Worm (Caenorhabditis elegans): ENCODE results near the gene tbc-7.

DNA sequence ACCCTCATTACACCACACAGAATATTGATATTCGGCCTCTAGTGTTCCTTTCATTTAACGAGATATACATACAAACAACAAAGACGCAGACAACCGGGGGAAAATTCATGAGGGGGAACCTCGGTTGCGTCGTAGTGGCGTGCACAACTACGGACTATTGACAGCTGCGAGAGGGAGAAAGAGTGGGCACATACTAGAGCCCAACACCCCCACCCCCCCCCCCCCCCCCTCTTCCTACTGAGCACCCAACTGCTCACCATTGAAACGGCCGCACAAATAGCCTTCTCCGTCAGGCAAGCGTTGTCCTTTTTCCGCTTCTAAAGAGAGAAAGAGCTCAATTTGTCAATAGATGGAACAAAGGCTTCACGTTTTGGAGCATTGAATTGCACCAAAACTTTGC is 6.1 kb downstream of the tbc-7 start:
- TF ChIP-seq ama-1 (optimal IDR thresholded peaks at IDR 0.05), result no peak
- TF ChIP-seq ama-1 (GFP tag; optimal IDR thresholded peaks at IDR 0.05), result no peak
- no peak for TF ChIP-seq B0035.1 (tag; optimal IDR thresholded peaks at IDR 0.05)
- TF ChIP-seq snpc-4 (GFP tag; optimal IDR thresholded peaks at IDR 0.05), result no peak
- no peak for TF ChIP-seq snpc-4 (tag; optimal IDR thresholded peaks at IDR 0.05)
- TF ChIP-seq K12H6.12 (tag; optimal IDR thresholded peaks at IDR 0.05), result peak; percentile 68
- TF ChIP-seq ccch-3 (GFP tag; optimal IDR thresholded peaks at IDR 0.05), result no peak
- no peak for TF ChIP-seq F22D6.2 (tag; optimal IDR thresholded peaks at IDR 0.05)

All from whole organism, young adult.